Worm (Caenorhabditis elegans) whole organism, L3 larva: ENCODE results near the gene srd-16.

Source experiments
- R02D3.7 ChIP-seq: fragments of 150-350 bp; optimal IDR thresholded peaks from 2 replicates; lab custom pipeline; 2014; ENCODE audit warnings: missing biosample characterization, missing genetic modification characterization
- ceh-82 ChIP-seq: fragments of 150-350 bp; optimal IDR thresholded peaks from 2 replicates; lab custom pipeline; 2014; ENCODE audit warnings: missing biosample characterization, missing genetic modification characterization
- elt-3 ChIP-seq, 3 experiments: fragments of 150-350 bp in 1 of 3; sonication (generic microtip) in 2 of 3; optimal IDR thresholded peaks; 2 replicates in 2 of 3; 4 replicates in 1 of 3; lab custom pipeline; 2014 to 2017; ENCODE audit warnings: missing biosample characterization in 3 of 3, missing genetic modification characterization in 3 of 3
- jun-1 ChIP-seq: fragments of 150-350 bp; optimal IDR thresholded peaks from 2 replicates; lab custom pipeline; 2014; ENCODE audit warnings: missing biosample characterization, missing genetic modification reagents, missing genetic modification characterization
- lin-39 ChIP-seq: fragments of 150-350 bp; optimal IDR thresholded peaks from 2 replicates; lab custom pipeline; 2018; ENCODE audit warnings: missing biosample characterization, missing genetic modification reagents, missing genetic modification characterization
- mml-1 ChIP-seq: fragments of 150-350 bp; sonication (generic microtip); optimal IDR thresholded peaks from 3 replicates; lab custom pipeline; 2014; ENCODE audit warnings: missing biosample characterization, missing genetic modification characterization
- nhr-12 ChIP-seq: fragments of 150-350 bp; optimal IDR thresholded peaks from 2 replicates; lab custom pipeline; 2014; ENCODE audit warnings: missing biosample characterization, missing genetic modification characterization
- nhr-237 ChIP-seq: fragments of 150-350 bp; optimal IDR thresholded peaks from 2 replicates; lab custom pipeline; 2014; ENCODE audit warnings: missing biosample characterization, missing genetic modification characterization
- nhr-77 ChIP-seq: fragments of 150-350 bp; optimal IDR thresholded peaks from 2 replicates; lab custom pipeline; 2014; ENCODE audit warnings: missing biosample characterization, missing genetic modification characterization
- pqm-1 ChIP-seq: fragments of 150-350 bp; optimal IDR thresholded peaks from 2 replicates; lab custom pipeline; 2017; ENCODE audit warnings: missing biosample characterization, missing genetic modification characterization, inconsistent platforms
- sea-2 ChIP-seq: fragments of 150-350 bp; sonication (generic microtip); optimal IDR thresholded peaks from 4 replicates; lab custom pipeline; 2014; ENCODE audit warnings: missing biosample characterization, missing genetic modification reagents, missing genetic modification characterization
- ztf-4 ChIP-seq: fragments of 150-350 bp; optimal IDR thresholded peaks from 2 replicates; lab custom pipeline; 2014; ENCODE audit warnings: missing biosample characterization, missing genetic modification characterization

ce11 chrV:5899940-5900339, at the start of gene srd-16:
- TF ChIP-seq ztf-4 (tag; lab: Kevin White, UChicago), result no peak
- TF ChIP-seq jun-1 (tag; lab: Kevin White, UChicago), result no peak
- TF ChIP-seq ceh-82 (tag; lab: Kevin White, UChicago), result no peak
- TF ChIP-seq elt-3 (tag; optimal IDR thresholded peaks at IDR 0.05; lab: Kevin White, UChicago), result no peak
- no peak for TF ChIP-seq nhr-12 (tag; lab: Kevin White, UChicago)
- no peak for TF ChIP-seq sea-2 (GFP tag; lab: Kevin White, UChicago)
- TF ChIP-seq mml-1 (tag; lab: Kevin White, UChicago), result no peak
- no peak for TF ChIP-seq pqm-1 (tag; lab: Kevin White, UChicago)
- TF ChIP-seq nhr-77 (tag; lab: Kevin White, UChicago), result no peak
- no peak for TF ChIP-seq R02D3.7 (tag; lab: Kevin White, UChicago)
- no peak for TF ChIP-seq nhr-237 (tag; lab: Kevin White, UChicago)
- TF ChIP-seq lin-39 (tag; lab: Kevin White, UChicago), result no peak
